Worm (Caenorhabditis elegans): ENCODE results near the gene cyk-7.

Gene cyk-7

ce11 chrIII:7769965-7770364 lies 25.2 kb downstream of the cyk-7 start, which contains the start of gene snu-23:
Gene snu-23, minus strand, starts transcription at chrIII:7770120.
- TF ChIP-seq mes-2 (tag; optimal IDR thresholded peaks at IDR 0.05; ENCODE audit: poor library complexity, severe bottlenecking): peak; percentile 64
- TF ChIP-seq T20F7.1 (GFP tag; optimal IDR thresholded peaks at IDR 0.05): peak; percentile 10
- TF ChIP-seq R02D3.7 (tag; optimal IDR thresholded peaks at IDR 0.05): no peak
- peak; percentile 23 for TF ChIP-seq dpl-1 (GFP tag; optimal IDR thresholded peaks at IDR 0.05)
- peak; percentile 28 for TF ChIP-seq nhr-28 (tag; optimal IDR thresholded peaks at IDR 0.05)
- TF ChIP-seq nhr-77 (tag; optimal IDR thresholded peaks at IDR 0.05): no peak
- peak; percentile 13 for TF ChIP-seq hlh-30 (tag; optimal IDR thresholded peaks at IDR 0.05; ENCODE audit: insufficient read depth)
- peak; percentile 54 to 96 for TF ChIP-seq lsy-2 (tag; optimal IDR thresholded peaks at IDR 0.05)

- TF ChIP-seq daf-19 (GFP tag; conservative IDR thresholded peaks at IDR 0.05): no peak
- no peak for TF ChIP-seq T26A8.4 (GFP tag; IDR thresholded peaks at IDR 0.05)
- no peak for TF ChIP-seq mdl-1 (tag; optimal IDR thresholded peaks at IDR 0.05)
- no peak for TF ChIP-seq tag-97 (GFP tag; IDR thresholded peaks at IDR 0.05)
- TF ChIP-seq zip-11 (GFP tag; IDR thresholded peaks at IDR 0.05): no peak
- TF ChIP-seq set-16 (GFP tag; IDR thresholded peaks at IDR 0.05): no peak
- no peak for TF ChIP-seq ama-1 (optimal IDR thresholded peaks at IDR 0.05)
- TF ChIP-seq Y48G9A.11 (GFP tag; IDR thresholded peaks at IDR 0.05): no peak
- TF ChIP-seq nhr-11 (tag; optimal IDR thresholded peaks at IDR 0.05): no peak
- TF ChIP-seq hmg-1.1 (GFP tag; IDR thresholded peaks at IDR 0.05): no peak
- TF ChIP-seq gei-8 (GFP tag; optimal IDR thresholded peaks at IDR 0.05): no peak
- TF ChIP-seq dmd-8 (GFP tag; IDR thresholded peaks at IDR 0.05): no peak
- TF ChIP-seq fos-1 (tag; optimal IDR thresholded peaks at IDR 0.05): no peak
Measured at ce11 chrIII:7768963-7769362, 26.2 kb downstream of the cyk-7 start, which contains the start of gene ZK686.3. Gene ZK686.3, minus strand, starts transcription at chrIII:7769063.

- no peak for TF ChIP-seq ceh-44 (GFP tag; IDR thresholded peaks at IDR 0.05)
- no peak for TF ChIP-seq lsy-2 (tag; optimal IDR thresholded peaks at IDR 0.05)
- no peak for TF ChIP-seq D1046.2 (GFP tag; IDR thresholded peaks at IDR 0.05)
- no peak for TF ChIP-seq nhr-28 (tag; optimal IDR thresholded peaks at IDR 0.05)
- no peak for TF ChIP-seq unc-39 (tag; optimal IDR thresholded peaks at IDR 0.05)
- no peak for TF ChIP-seq lin-13 (GFP tag; optimal IDR thresholded peaks at IDR 0.05)
- no peak for TF ChIP-seq aha-1 (tag)
- TF ChIP-seq unc-130 (GFP tag; optimal IDR thresholded peaks at IDR 0.05): no peak
- no peak for TF ChIP-seq nhr-11 (tag; optimal IDR thresholded peaks at IDR 0.05)
- TF ChIP-seq snpc-1.2 (GFP tag; IDR thresholded peaks at IDR 0.05): no peak
- no peak for TF ChIP-seq ztf-7 (tag; optimal IDR thresholded peaks at IDR 0.05)
- TF ChIP-seq ama-1 (optimal IDR thresholded peaks at IDR 0.05): no peak
- no peak for TF ChIP-seq daf-12 (tag; optimal IDR thresholded peaks at IDR 0.05)
- no peak for TF ChIP-seq php-3 (GFP tag; IDR thresholded peaks at IDR 0.05)
Measured at ce11 chrIII:7767415-7767814, 27.8 kb downstream of the cyk-7 start, which contains the start of gene ZK686.5. Gene ZK686.5, minus strand, starts transcription at chrIII:7767515.

ce11 chrIII:7765974-7766373 lies 29.2 kb downstream of the cyk-7 start, which contains the start of gene ZK686.2:
Gene ZK686.2, minus strand, starts transcription at chrIII:7766052.
- no peak for TF ChIP-seq spr-3 (GFP tag; optimal IDR thresholded peaks at IDR 0.05)
- TF ChIP-seq unc-62 (GFP tag; optimal IDR thresholded peaks at IDR 0.05 in 1 of 2): no peak
- TF ChIP-seq unc-62 (tag; optimal IDR thresholded peaks at IDR 0.05): no peak
- TF ChIP-seq ZK337.2 (GFP tag; IDR thresholded peaks at IDR 0.05): no peak
- no peak for TF ChIP-seq lin-29 (GFP tag; IDR thresholded peaks at IDR 0.05)
- no peak for TF ChIP-seq ZK546.5 (tag; optimal IDR thresholded peaks at IDR 0.05)
- peak in 1 of 2 experiments; percentile 73 for TF ChIP-seq lsy-2 (tag; optimal IDR thresholded peaks at IDR 0.05)
- no peak for TF ChIP-seq nhr-6 (tag; optimal IDR thresholded peaks at IDR 0.05)
- TF ChIP-seq nhr-42 (GFP tag; IDR thresholded peaks at IDR 0.05): no peak
- TF ChIP-seq daf-12 (tag; optimal IDR thresholded peaks at IDR 0.05): no peak
- TF ChIP-seq duxl-1 (tag; optimal IDR thresholded peaks at IDR 0.05; ENCODE audit: poor library complexity): no peak
- TF ChIP-seq fos-1 (tag; optimal IDR thresholded peaks at IDR 0.05): no peak
- TF ChIP-seq tag-97 (GFP tag; IDR thresholded peaks at IDR 0.05): no peak
- no peak for TF ChIP-seq daf-19 (GFP tag; conservative IDR thresholded peaks at IDR 0.05)
- TF ChIP-seq egl-27 (tag; optimal IDR thresholded peaks at IDR 0.05): no peak
- no peak for TF ChIP-seq madf-5 (GFP tag; IDR thresholded peaks at IDR 0.05)
- no peak for TF ChIP-seq cey-2 (tag; optimal IDR thresholded peaks at IDR 0.05; ENCODE audit: borderline replicate concordance, insufficient read depth)
- no peak for TF ChIP-seq ceh-20 (GFP tag; IDR thresholded peaks at IDR 0.05)
- no peak for TF ChIP-seq attf-4 (tag; optimal IDR thresholded peaks at IDR 0.05)
- no peak for TF ChIP-seq dmd-8 (GFP tag; IDR thresholded peaks at IDR 0.05)
- no peak for TF ChIP-seq jun-1 (tag; optimal IDR thresholded peaks at IDR 0.05)
- no peak for TF ChIP-seq F44E2.7 (GFP tag; IDR thresholded peaks at IDR 0.05)
- TF ChIP-seq mep-1 (tag; optimal IDR thresholded peaks at IDR 0.05): no peak

Measured in whole organism, L4 larva.